Fruit fly (Drosophila melanogaster) whole organism, adult: Measurements from ENCODE around the gene CG17097.

ENCODE experiments used
- CG11617 ChIP-seq: fragments of 200-800 bp; sonication (Bioruptor generic); optimal IDR thresholded peaks from 2 replicates; lab custom pipeline; 2017; ENCODE audit warnings: mild to moderate bottlenecking, missing biosample characterization, missing genetic modification reagents, missing genetic modification characterization
- CG12768 ChIP-seq: fragments of 200-800 bp; sonication (Bioruptor generic); optimal IDR thresholded peaks from 2 replicates; lab custom pipeline; 2017; ENCODE audit warnings: missing biosample characterization, missing genetic modification characterization, mild to moderate bottlenecking, moderate library complexity, missing genetic modification reagents
- CG14711 ChIP-seq: fragments of 200-800 bp; sonication (Bioruptor generic); optimal IDR thresholded peaks from 2 replicates; lab custom pipeline; 2018; ENCODE audit warnings: missing biosample characterization, mild to moderate bottlenecking, missing genetic modification characterization, moderate library complexity
- CG1620 ChIP-seq: fragments of 200-800 bp; sonication (Bioruptor generic); optimal IDR thresholded peaks from 2 replicates; lab custom pipeline; 2016; ENCODE audit warnings: missing biosample characterization, missing genetic modification characterization
- CG33017 ChIP-seq: fragments of 200-800 bp; sonication (Bioruptor generic); optimal IDR thresholded peaks from 2 replicates; lab custom pipeline; 2018; ENCODE audit warnings: missing biosample characterization, mild to moderate bottlenecking, missing genetic modification characterization, moderate library complexity
- CG5204 ChIP-seq: fragments of 200-800 bp; sonication (Bioruptor generic); optimal IDR thresholded peaks from 2 replicates; lab custom pipeline; 2016; ENCODE audit warnings: missing biosample characterization, missing genetic modification characterization
- CG7045 ChIP-seq: fragments of 200-800 bp; sonication (Bioruptor generic); optimal IDR thresholded peaks from 2 replicates; lab custom pipeline; 2017; ENCODE audit warnings: missing biosample characterization, mild to moderate bottlenecking, missing genetic modification characterization
- CG7101 ChIP-seq: fragments of 200-800 bp; sonication (Bioruptor generic); optimal IDR thresholded peaks from 2 replicates; lab custom pipeline; 2018; ENCODE audit warnings: missing biosample characterization, mild to moderate bottlenecking, missing genetic modification characterization, moderate library complexity
- Clk ChIP-seq: fragments of 200-800 bp; sonication (Bioruptor generic); optimal IDR thresholded peaks from 2 replicates; lab custom pipeline; 2017; ENCODE audit warnings: missing biosample characterization, missing genetic modification characterization
- Crg-1 ChIP-seq: fragments of 200-800 bp; sonication (Bioruptor generic); optimal IDR thresholded peaks from 2 replicates; lab custom pipeline; 2016; ENCODE audit warnings: missing biosample characterization, missing genetic modification characterization
- Hr96 ChIP-seq: fragments of 200-800 bp; sonication (Bioruptor generic); optimal IDR thresholded peaks from 2 replicates; lab custom pipeline; 2016; ENCODE audit warnings: missing biosample characterization, missing genetic modification characterization
- Mnt ChIP-seq: fragments of 200-800 bp; sonication (Bioruptor generic); optimal IDR thresholded peaks from 2 replicates; lab custom pipeline; 2016; ENCODE audit warnings: missing biosample characterization, mild to moderate bottlenecking, missing genetic modification characterization
- bab1 ChIP-seq: fragments of 200-800 bp; sonication (Bioruptor generic); optimal IDR thresholded peaks from 3 replicates; lab custom pipeline; 2019; ENCODE audit warnings: missing biosample characterization, mild to moderate bottlenecking, missing genetic modification characterization, moderate library complexity
- cic ChIP-seq: fragments of 200-800 bp; sonication (Bioruptor generic); optimal IDR thresholded peaks from 2 replicates; lab custom pipeline; 2017; ENCODE audit warnings: missing biosample characterization, mild to moderate bottlenecking, missing genetic modification characterization, moderate library complexity
- cnc ChIP-seq, 2 experiments: fragments of >200 bp; optimal IDR thresholded peaks; 2 replicates each; lab custom pipeline; 2017
- kay ChIP-seq: fragments of 200-800 bp; sonication (Bioruptor generic); peaks from one replicate; lab custom pipeline; 2016; ENCODE audit warnings: missing biosample characterization, missing genetic modification characterization, borderline replicate concordance
- ovo ChIP-seq: fragments of 200-800 bp; sonication (Bioruptor generic); optimal IDR thresholded peaks from 2 replicates; lab custom pipeline; 2016; ENCODE audit warnings: missing biosample characterization, missing genetic modification characterization
- pad ChIP-seq: fragments of 200-800 bp; sonication (Bioruptor generic); optimal IDR thresholded peaks from 3 replicates; lab custom pipeline; 2017; ENCODE audit warnings: missing biosample characterization, missing genetic modification characterization, mild to moderate bottlenecking, moderate library complexity, missing genetic modification reagents
- tj ChIP-seq: fragments of 200-800 bp; sonication (Bioruptor generic); optimal IDR thresholded peaks from 3 replicates; lab custom pipeline; 2017; ENCODE audit warnings: missing biosample characterization, mild to moderate bottlenecking, missing genetic modification characterization, moderate library complexity
- toe ChIP-seq: fragments of 200-800 bp; sonication (Bioruptor generic); optimal IDR thresholded peaks from 2 replicates; lab custom pipeline; 2016; ENCODE audit warnings: missing biosample characterization, missing genetic modification characterization

Gene CG17097

DNA sequence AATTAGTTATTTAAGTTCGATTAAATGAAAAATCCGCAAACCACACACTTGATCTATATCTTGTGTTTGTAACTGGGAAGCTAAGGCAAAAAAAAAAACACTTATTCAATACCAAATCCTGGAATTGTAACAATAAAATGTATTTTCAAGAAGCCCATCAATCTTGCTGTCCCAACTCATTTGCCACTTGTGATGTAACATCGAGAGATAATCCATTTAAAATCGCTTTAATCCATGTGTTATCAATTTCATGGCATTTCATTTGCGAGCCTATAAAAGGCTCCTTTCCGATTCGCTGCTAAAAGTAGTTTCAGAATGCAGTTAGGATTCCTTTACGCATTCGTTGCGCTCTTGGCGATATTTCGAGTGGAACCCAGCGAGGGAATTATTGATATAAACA, 6.6 kb upstream of the CG17097 start, which contains the start of gene CG31872:
Gene CG31872 (plus strand): TSS at position 301 of the 400 bp plus-strand sequence.
- TF ChIP-seq CG5204 (GFP tag; lab: Kevin White, UChicago), result no peak
- no peak for TF ChIP-seq cic (GFP tag; lab: Kevin White, UChicago)
- no peak for TF ChIP-seq CG1620 (GFP tag; lab: Kevin White, UChicago)
- TF ChIP-seq CG33017 (tag; lab: Kevin White, UChicago), result no peak
- TF ChIP-seq CG7045 (GFP tag; lab: Kevin White, UChicago), result no peak
- TF ChIP-seq CG14711 (tag; lab: Kevin White, UChicago), result no peak
- no peak for TF ChIP-seq bab1 (GFP tag; lab: Kevin White, UChicago)
- no peak for TF ChIP-seq CG12768 (GFP tag; lab: Kevin White, UChicago)

DNA sequence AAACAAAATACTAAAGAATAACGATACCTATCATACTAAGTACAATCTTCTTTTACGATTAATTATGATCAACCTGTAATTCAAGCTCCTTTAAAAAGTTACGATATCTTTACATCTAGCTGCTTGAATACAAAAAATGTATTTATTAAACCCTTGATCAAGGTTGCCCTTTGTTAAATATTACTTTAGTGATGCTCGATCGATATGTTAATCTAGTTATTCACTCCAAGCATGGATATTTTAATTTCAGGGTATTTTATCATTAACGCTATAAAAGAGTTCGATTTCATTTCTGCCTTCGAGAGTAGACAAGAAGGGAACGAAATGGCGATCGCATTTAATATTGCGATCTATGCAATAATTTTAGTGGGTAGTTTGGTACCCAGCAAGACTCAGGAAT, 2.5 kb upstream of the CG17097 start, which contains the start of gene CG18284:
Gene CG18284 (plus strand): TSS at position 301 of the 400 bp plus-strand sequence.
- TF ChIP-seq toe (GFP tag; lab: Kevin White, UChicago), result no peak
- no peak for TF ChIP-seq CG7045 (GFP tag; lab: Kevin White, UChicago)
- no peak for TF ChIP-seq Clk (GFP tag; lab: Kevin White, UChicago)
- no peak for TF ChIP-seq kay (GFP tag; lab: Kevin White, UChicago)
- no peak for TF ChIP-seq bab1 (GFP tag; lab: Kevin White, UChicago)
- TF ChIP-seq CG5204 (GFP tag; lab: Kevin White, UChicago), result no peak
- TF ChIP-seq tj, result no peak
- no peak for TF ChIP-seq cnc (optimal IDR thresholded peaks at IDR 0.05; lab: Kevin White, UChicago)
- TF ChIP-seq CG7101 (tag; lab: Kevin White, UChicago), result no peak
- TF ChIP-seq CG1620 (GFP tag; lab: Kevin White, UChicago), result no peak
- TF ChIP-seq CG14711 (tag; lab: Kevin White, UChicago), result no peak
- no peak for TF ChIP-seq pad
- TF ChIP-seq Mnt, result no peak
- TF ChIP-seq Hr96 (GFP tag; lab: Kevin White, UChicago), result no peak

DNA sequence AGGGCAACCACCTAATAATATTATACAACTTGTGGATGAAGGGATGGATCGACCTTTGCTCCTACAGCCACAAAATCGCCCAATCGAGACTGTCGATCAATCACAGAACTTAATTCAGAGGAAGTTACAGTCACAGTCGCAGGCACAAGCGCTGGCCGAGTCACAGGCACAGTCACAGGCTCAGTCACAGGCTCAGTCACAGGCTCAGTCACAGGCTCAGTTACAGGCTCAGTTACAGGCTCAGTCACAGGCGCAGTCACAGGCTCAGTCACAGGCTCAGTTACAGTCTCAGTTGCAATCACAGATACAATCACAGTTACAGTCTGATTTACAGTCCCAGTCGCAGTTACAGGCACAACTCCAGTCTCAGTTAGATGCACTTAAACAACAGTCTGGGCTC, 511 bp downstream of the CG17097 start:
- no peak for TF ChIP-seq CG11617 (GFP tag; lab: Kevin White, UChicago)
- TF ChIP-seq CG7045 (GFP tag; lab: Kevin White, UChicago), result no peak

DNA sequence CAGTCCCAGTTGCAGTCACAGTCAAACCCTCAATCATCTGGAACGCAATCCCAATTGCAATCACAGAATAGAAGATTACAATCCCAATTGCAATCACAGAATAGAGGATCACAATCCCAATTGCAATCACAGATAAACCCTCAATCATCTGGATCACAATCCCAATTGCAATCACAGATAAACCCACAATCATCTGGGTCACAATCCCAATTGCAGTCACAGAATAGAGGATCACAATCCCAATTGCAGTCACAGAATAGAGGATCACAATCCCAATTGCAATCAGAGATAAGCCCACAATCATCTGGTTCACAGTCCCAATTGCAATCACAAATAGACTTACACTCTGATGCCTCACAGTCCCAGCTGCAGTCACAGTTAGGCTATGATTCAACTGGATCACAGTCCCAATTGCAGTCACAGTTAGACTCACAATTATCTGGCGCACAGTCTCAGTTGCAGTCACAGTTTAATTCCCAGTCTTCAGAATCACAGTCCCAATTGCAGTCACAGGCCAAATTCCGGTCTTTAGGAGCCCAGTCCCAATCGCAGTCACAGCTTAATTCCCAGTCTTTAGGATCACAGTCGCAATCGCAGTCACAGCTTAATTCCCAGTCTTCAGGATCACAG, 1.6 kb downstream of the CG17097 start:
- TF ChIP-seq ovo (GFP tag; lab: Kevin White, UChicago) (no peak), CG7045 (GFP tag; lab: Kevin White, UChicago) (no peak), CG5204 (GFP tag; lab: Kevin White, UChicago) (no peak), toe (GFP tag; lab: Kevin White, UChicago) (no peak), cic (GFP tag; lab: Kevin White, UChicago) (no peak), cnc (optimal IDR thresholded peaks at IDR 0.05; lab: Kevin White, UChicago) (no peak), bab1 (GFP tag; lab: Kevin White, UChicago) (no peak), CG33017 (tag; lab: Kevin White, UChicago) (no peak), tj (no peak), Mnt (no peak), CG7101 (tag; lab: Kevin White, UChicago) (no peak), pad (no peak), CG14711 (tag; lab: Kevin White, UChicago) (no peak), CG12768 (GFP tag; lab: Kevin White, UChicago) (no peak), CG11617 (GFP tag; lab: Kevin White, UChicago) (no peak), Hr96 (GFP tag; lab: Kevin White, UChicago) (no peak), kay (GFP tag; lab: Kevin White, UChicago) (no peak), Crg-1 (GFP tag; lab: Kevin White, UChicago) (no peak)

DNA sequence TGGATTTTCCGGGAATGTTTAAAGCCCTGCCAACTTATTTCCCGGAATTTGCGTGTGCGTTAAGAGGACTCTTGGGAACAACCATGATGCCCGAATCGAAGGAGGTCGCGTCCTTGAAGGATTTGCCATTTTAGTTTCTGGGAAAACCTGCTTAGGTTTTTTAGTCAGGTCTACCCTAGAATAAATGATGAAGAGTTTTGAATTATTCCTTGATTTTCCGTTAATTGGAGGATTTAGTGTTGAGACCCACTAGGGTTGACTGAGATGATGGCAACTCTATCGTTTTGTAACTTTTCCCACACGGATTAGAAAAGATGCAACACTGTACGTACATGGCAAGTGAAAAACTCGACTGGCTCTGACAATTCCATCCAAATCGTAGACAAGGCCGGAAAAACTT, 5.1 kb downstream of the CG17097 start, which contains the start of gene dbf:
Gene dbf (plus strand): TSS at position 301 of the 400 bp plus-strand sequence.
- TF ChIP-seq kay (GFP tag; lab: Kevin White, UChicago) (no peak), Crg-1 (GFP tag; lab: Kevin White, UChicago) (no peak), CG5204 (GFP tag; lab: Kevin White, UChicago) (no peak), CG33017 (tag; lab: Kevin White, UChicago) (no peak), bab1 (GFP tag; lab: Kevin White, UChicago) (no peak), CG1620 (GFP tag; lab: Kevin White, UChicago) (no peak), CG7045 (GFP tag; lab: Kevin White, UChicago) (no peak), pad (no peak), Mnt (no peak), CG7101 (tag; lab: Kevin White, UChicago) (no peak), Clk (GFP tag; lab: Kevin White, UChicago) (no peak), toe (GFP tag; lab: Kevin White, UChicago) (no peak), ovo (GFP tag; lab: Kevin White, UChicago) (no peak)

DNA sequence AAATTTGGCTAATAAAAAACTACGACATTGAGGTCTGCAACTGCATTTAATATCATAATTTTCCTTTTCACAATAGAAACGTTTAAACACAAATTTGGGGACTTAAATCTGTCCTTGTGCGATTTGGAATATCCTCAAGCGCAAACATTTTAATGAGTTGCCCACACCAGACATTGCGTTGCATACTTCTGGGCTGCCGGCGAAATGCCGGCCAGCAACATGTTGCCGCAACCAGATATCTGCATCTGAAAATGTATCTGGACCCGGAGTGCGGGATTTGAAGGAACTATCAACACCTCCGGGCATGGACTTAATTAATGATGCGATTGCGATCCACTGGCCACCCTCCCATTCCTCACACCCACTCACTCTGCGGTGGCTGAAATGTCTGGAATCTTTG, 8.3 kb downstream of the CG17097 start:
- TF ChIP-seq CG12768 (GFP tag; lab: Kevin White, UChicago), result no peak

DNA sequence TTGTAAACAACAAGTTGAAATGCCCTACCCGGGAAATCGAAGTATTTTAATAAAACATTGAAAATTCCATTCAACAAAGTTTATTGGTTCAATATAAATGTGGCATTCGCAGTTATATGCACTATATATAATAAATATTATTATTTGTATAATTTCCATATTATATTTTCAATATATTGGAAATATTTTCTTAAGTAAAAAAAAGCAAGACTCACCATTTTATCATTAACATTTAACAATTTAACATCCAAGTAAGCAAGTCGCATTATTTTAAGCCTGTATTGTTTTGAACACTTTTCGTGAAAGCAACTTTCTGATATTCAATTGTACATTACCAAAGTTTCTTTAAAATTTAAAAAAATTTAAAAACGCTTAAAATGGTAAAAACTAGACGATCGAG, 11.8 kb downstream of the CG17097 start, which contains the start of gene CG45690:
Gene CG45690 (plus strand): TSS at position 301 of the 400 bp plus-strand sequence.
- TF ChIP-seq bab1 (GFP tag; lab: Kevin White, UChicago), result no peak
- no peak for TF ChIP-seq kay (GFP tag; lab: Kevin White, UChicago)
- TF ChIP-seq Crg-1 (GFP tag; lab: Kevin White, UChicago), result no peak
- no peak for TF ChIP-seq CG33017 (tag; lab: Kevin White, UChicago)
- no peak for TF ChIP-seq CG12768 (GFP tag; lab: Kevin White, UChicago)
- no peak for TF ChIP-seq Mnt
- no peak for TF ChIP-seq pad
